Worm (Caenorhabditis elegans) whole organism, young adult: Measurements from ENCODE around the gene egl-44.

Source experiments
- F55B11.4 ChIP-seq: sonication (generic microtip); optimal IDR thresholded peaks from 2 replicates; lab custom pipeline; 2016; ENCODE audit warnings: missing compliant biosample characterization, missing genetic modification characterization, borderline replicate concordance; ENCODE audit not compliant: insufficient read depth
- K11D2.4 ChIP-seq: fragments of 200-800 bp; sonication (Bioruptor generic); IDR thresholded peaks from 2 replicates; pipeline ENCODE4 v1.3.6; 2022; ENCODE audit warnings: missing genetic modification reagents, missing genetic modification characterization, missing compliant biosample characterization
- attf-6 ChIP-seq: fragments of 200-800 bp; sonication (Bioruptor generic); IDR thresholded peaks from 2 replicates; pipeline ENCODE4 v1.3.6; 2022; ENCODE audit warnings: missing genetic modification reagents, missing genetic modification characterization, missing compliant biosample characterization
- dpl-1 ChIP-seq: fragments of 150-350 bp; optimal IDR thresholded peaks from 2 replicates; lab custom pipeline; 2014; ENCODE audit warnings: missing biosample characterization, missing genetic modification reagents, missing genetic modification characterization
- hmg-20 ChIP-seq: fragments of 200-800 bp; sonication (Bioruptor generic); IDR thresholded peaks from 2 replicates; pipeline ENCODE4 v1.3.6; 2022; ENCODE audit warnings: missing genetic modification reagents, missing genetic modification characterization, missing compliant biosample characterization
- madf-8 ChIP-seq: fragments of 200-800 bp; sonication (Bioruptor generic); conservative IDR thresholded peaks from 2 replicates; pipeline ENCODE4 v1.3.6; 2022; ENCODE audit warnings: missing genetic modification reagents, missing genetic modification characterization, missing compliant biosample characterization
- nhr-27 ChIP-seq: fragments of 200-800 bp; sonication (Bioruptor generic); optimal IDR thresholded peaks from 2 replicates; lab custom pipeline; 2018; ENCODE audit warnings: mild to moderate bottlenecking, missing genetic modification characterization, moderate library complexity, missing compliant biosample characterization
- rcor-1 ChIP-seq: fragments of 200-800 bp; sonication (Bioruptor generic); IDR thresholded peaks from 2 replicates; pipeline ENCODE4 v1.3.6; 2022; ENCODE audit warnings: missing genetic modification reagents, missing genetic modification characterization, missing compliant biosample characterization
- snpc-4 ChIP-seq, 5 experiments: fragments of 150-350 bp in 1 of 5; sonication (generic microtip) in 4 of 5; optimal IDR thresholded peaks; 2 replicates each; lab custom pipeline; 2014 to 2018; ENCODE audit warnings: missing genetic modification characterization in 5 of 5, missing biosample characterization in 3 of 5, antibody characterized with exemption in 2 of 5, mild to moderate bottlenecking in 2 of 5, missing compliant biosample characterization in 2 of 5, missing genotype in 2 of 5, moderate library complexity in 2 of 5, missing genetic modification reagents in 1 of 5
- unc-130 ChIP-seq: sonication (generic microtip); optimal IDR thresholded peaks from 2 replicates; lab custom pipeline; 2016; ENCODE audit warnings: missing genetic modification reagents, missing genetic modification characterization, missing compliant biosample characterization
- ztf-28 ChIP-seq: fragments of 200-800 bp; sonication (Bioruptor generic); IDR thresholded peaks from 2 replicates; pipeline ENCODE4 v1.3.6; 2022; ENCODE audit warnings: missing genetic modification reagents, missing genetic modification characterization, missing compliant biosample characterization
- ztf-3 ChIP-seq: fragments of 200-800 bp; sonication (Bioruptor generic); optimal IDR thresholded peaks from 2 replicates; lab custom pipeline; 2018; ENCODE audit warnings: mild to moderate bottlenecking, missing genetic modification characterization, missing compliant biosample characterization

- TF ChIP-seq snpc-4 (GFP tag; optimal IDR thresholded peaks at IDR 0.05; lab: Kevin White, UChicago) (no peak), snpc-4 (tag; optimal IDR thresholded peaks at IDR 0.05; lab: Kevin White, UChicago) (no peak), rcor-1 (GFP tag; lab: Robert Waterston, UW) (no peak), dpl-1 (GFP tag; lab: Kevin White, UChicago) (no peak), ztf-28 (GFP tag; lab: Robert Waterston, UW) (no peak), F55B11.4 (tag; lab: Kevin White, UChicago) (no peak), nhr-27 (no peak), hmg-20 (GFP tag; lab: Robert Waterston, UW) (no peak), madf-8 (no peak), unc-130 (GFP tag; lab: Kevin White, UChicago) (no peak), attf-6 (GFP tag; lab: Robert Waterston, UW) (no peak), K11D2.4 (GFP tag; lab: Robert Waterston, UW) (no peak), ztf-3 (no peak)
Observed at ce11 chrII:5928502-5928901, at the start of gene egl-44.
